Worm (Caenorhabditis elegans) whole organism, L4/young adult: ENCODE measurements around the gene F55B11.7.

Experiments
- W03F9.2 ChIP-seq: fragments of 150-350 bp; optimal IDR thresholded peaks from 2 replicates; lab custom pipeline; 2014; ENCODE audit warnings: missing biosample characterization, missing genetic modification characterization
- dao-5 ChIP-seq: sonication (generic microtip); optimal IDR thresholded peaks from 2 replicates; lab custom pipeline; 2016; ENCODE audit warnings: missing genotype, missing genetic modification characterization, moderate library complexity, missing compliant biosample characterization
- him-1 ChIP-seq: sonication (generic microtip); optimal IDR thresholded peaks from 2 replicates; lab custom pipeline; 2016; ENCODE audit warnings: missing genotype, missing genetic modification reagents, missing genetic modification characterization, missing compliant biosample characterization

DNA sequence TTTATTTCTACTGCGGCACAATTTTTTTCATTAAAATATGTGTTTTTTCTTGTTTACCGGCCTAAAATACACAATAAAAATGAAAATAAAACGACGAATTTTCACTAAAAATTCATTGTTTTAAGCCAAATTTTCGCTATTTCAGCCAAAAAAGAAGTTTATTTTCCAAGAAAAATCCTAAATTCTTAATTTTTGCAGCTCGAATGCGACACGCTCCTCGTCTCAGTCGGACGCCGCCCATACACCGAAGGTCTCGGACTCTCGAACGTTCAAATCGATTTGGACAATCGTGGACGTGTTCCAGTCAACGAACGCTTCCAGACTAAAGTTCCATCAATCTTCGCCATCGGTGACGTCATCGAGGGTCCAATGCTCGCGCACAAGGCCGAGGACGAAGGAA, 44.2 kb upstream of the F55B11.7 start:
- TF ChIP-seq him-1 (tag; lab: Kevin White, UChicago): no peak
- no peak for TF ChIP-seq dao-5
- no peak for TF ChIP-seq W03F9.2 (tag; lab: Kevin White, UChicago)
